Worm (Caenorhabditis elegans): ENCODE results near the gene sdz-36.

Gene sdz-36

DNA sequence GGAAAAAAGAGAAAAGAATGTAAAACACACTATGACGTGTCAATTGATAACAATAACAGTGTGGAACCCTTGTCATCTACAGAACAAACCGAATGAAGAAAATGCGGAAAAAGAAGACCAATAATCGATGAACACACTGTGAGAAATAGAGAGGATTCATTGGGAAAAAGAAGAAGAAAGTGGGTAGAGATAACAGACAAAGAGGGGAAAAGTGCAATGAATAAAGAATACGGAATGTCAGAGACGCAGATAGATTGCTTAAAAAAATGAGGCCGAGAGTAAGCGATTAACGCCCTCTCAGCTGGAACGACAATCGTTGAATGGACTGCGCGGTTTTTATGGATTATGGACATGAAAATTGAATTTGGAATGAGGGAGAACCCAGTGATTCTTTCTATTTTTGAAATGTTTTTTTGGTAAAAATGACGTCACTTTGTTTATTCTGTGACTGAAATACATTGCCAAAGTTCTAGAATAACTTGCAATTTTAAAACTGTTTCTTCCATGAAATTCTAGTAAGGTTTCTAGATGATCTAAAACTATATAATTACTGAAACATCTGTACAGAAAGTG, 42.9 kb upstream of the sdz-36 start, which contains the start of gene amph-1:
TSS of gene amph-1 (minus strand) at position 85 of the 573 bp plus-strand sequence.
- TF ChIP-seq atf-7 (tag; optimal IDR thresholded peaks at IDR 0.05) = peak; percentile 67
- TF ChIP-seq cebp-2 (GFP tag; IDR thresholded peaks at IDR 0.05) = no peak
- peak; percentile 90 for TF ChIP-seq hmg-1.2 (GFP tag; IDR thresholded peaks at IDR 0.05)
- TF ChIP-seq lin-40 (tag; optimal IDR thresholded peaks at IDR 0.05) = peak; percentile 33
- peak; percentile 36 for TF ChIP-seq nhr-80 (tag; optimal IDR thresholded peaks at IDR 0.05)

DNA sequence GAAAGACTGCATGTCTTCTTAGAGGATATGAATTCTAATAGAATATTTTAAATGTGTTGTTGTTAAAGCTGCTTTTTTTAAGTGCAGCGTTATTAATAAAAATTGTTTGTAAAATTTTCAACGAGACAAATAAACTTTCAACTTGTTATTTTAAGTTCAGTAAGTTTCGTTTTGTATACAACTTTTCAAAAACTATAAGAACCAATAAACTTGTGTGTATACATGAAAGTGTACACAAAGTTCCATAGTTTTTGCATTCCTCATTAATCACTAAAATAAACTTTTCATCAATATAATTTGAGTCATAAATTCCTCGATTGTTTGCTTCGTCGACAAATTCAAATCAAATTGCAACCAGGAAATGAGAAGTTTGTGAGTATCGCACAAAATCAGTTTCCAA, 42.1 kb upstream of the sdz-36 start, which contains the start of gene srm-3:
TSS of gene srm-3 (plus strand) at position 301 of the 400 bp plus-strand sequence.
- TF ChIP-seq hrde-1 (tag; optimal IDR thresholded peaks at IDR 0.05; ENCODE audit: borderline replicate concordance) = no peak
- no peak for TF ChIP-seq tbx-9 (tag; optimal IDR thresholded peaks at IDR 0.05; ENCODE audit: borderline replicate concordance)

DNA sequence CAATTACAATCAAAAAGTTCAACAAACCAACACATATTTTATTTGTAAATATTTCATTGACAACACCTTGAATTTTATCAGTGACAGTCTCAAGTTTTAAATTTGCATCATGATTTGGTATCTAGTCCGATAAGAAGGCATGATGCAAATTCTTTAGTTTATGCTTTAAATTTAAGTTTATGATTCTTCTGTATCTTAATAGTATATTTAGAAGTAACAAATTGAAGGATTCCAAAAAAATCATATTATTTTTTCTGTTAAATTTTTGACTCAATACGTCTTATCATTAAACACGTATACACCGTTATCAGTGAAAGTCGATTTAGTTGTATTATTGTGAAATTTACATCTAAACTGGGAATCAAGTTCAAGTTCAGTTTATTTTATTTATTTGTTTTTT, 39.5 kb upstream of the sdz-36 start, which contains the start of gene chca-1:
TSS of gene chca-1 (plus strand) at position 161 of the 400 bp plus-strand sequence.
- TF ChIP-seq F57C9.4 (tag; optimal IDR thresholded peaks at IDR 0.05) (no peak), mes-4 (tag; optimal IDR thresholded peaks at IDR 0.05) (no peak), nhr-80 (tag; optimal IDR thresholded peaks at IDR 0.05) (peak; percentile 93), let-607 (tag; optimal IDR thresholded peaks at IDR 0.05) (peak in 1 of 2 experiments; percentile 55), Y95B8A.8 (GFP tag; IDR thresholded peaks at IDR 0.05) (no peak), K11D2.4 (GFP tag; IDR thresholded peaks at IDR 0.05) (no peak), efl-1 (GFP tag; optimal IDR thresholded peaks at IDR 0.05) (no peak), nhr-90 (tag; optimal IDR thresholded peaks at IDR 0.05) (no peak), lin-35 (GFP tag; optimal IDR thresholded peaks at IDR 0.05) (no peak)

DNA sequence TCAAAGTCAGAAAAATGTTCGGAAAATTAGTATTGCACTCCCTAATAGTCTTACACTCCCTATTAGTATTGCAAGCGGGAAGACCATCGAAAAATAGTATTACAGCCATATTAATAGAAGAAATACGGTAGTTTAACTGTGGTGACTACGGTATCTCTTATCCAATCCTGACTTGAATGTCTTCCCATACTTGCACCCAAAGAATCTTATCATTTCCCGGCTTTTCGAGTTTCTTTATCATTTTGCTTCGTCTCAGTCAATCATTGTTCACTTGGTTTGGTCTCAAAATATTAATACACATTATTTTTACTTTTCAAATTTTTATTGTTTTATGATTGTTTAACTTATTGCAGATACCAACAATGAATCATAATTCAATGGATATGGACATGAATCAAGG, 37.6 kb upstream of the sdz-36 start, which contains the start of gene F58G6.3:
TSS of gene F58G6.3 (plus strand) at position 352 of the 400 bp plus-strand sequence.
- no peak for TF ChIP-seq hsf-1 (GFP tag; IDR thresholded peaks at IDR 0.05)
- TF ChIP-seq nhr-80 (tag; optimal IDR thresholded peaks at IDR 0.05) = peak; percentile 1
- TF ChIP-seq Y67H2A.10 (GFP tag; conservative IDR thresholded peaks at IDR 0.05) = no peak

DNA sequence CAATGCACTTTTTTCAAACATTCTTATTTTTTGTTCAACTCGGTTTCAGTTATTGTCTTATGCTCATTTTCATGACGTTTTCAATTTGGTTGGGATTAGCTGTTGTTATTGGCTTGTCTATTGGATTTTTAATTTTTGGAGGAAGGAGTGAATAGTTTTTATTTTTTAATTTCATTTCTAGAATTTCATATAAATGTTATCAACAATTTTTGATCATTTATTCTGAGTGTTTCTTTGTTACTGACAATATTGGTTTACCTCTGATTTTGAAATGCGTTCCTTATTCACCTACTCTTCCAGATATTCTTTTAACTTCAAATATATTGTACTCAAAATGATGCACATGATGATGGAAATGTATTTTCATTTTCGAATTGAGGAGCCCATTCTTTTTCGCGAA, 36.7 kb upstream of the sdz-36 start, which contains the start of gene F58G6.7:
TSS of gene F58G6.7 (plus strand) at position 301 of the 400 bp plus-strand sequence.
- TF ChIP-seq Y95B8A.8 (GFP tag; IDR thresholded peaks at IDR 0.05) (no peak), madf-6 (GFP tag; IDR thresholded peaks at IDR 0.05) (no peak), ccch-3 (GFP tag; optimal IDR thresholded peaks at IDR 0.05) (no peak), lin-40 (tag; optimal IDR thresholded peaks at IDR 0.05) (no peak), ceh-91 (GFP tag; IDR thresholded peaks at IDR 0.05) (no peak), ZK185.1 (tag; optimal IDR thresholded peaks at IDR 0.05; ENCODE audit: poor library complexity, severe bottlenecking) (no peak), tbx-9 (tag; optimal IDR thresholded peaks at IDR 0.05; ENCODE audit: borderline replicate concordance) (no peak), Y56A3A.18 (GFP tag; IDR thresholded peaks at IDR 0.05) (no peak), pbrm-1 (GFP tag; IDR thresholded peaks at IDR 0.05) (no peak), tlf-1 (GFP tag; optimal IDR thresholded peaks at IDR 0.05) (no peak), ztf-28 (GFP tag; IDR thresholded peaks at IDR 0.05) (no peak), lsl-1 (GFP tag; optimal IDR thresholded peaks at IDR 0.05) (no peak), ceh-100 (GFP tag; IDR thresholded peaks at IDR 0.05) (no peak), atf-7 (tag; optimal IDR thresholded peaks at IDR 0.05) (no peak), tbp1 (GFP tag; optimal IDR thresholded peaks at IDR 0.05) (no peak), die-1 (tag; optimal IDR thresholded peaks at IDR 0.05) (no peak), let-607 (tag; optimal IDR thresholded peaks at IDR 0.05) (no peak)

All from whole organism, young adult.